Worm (Caenorhabditis elegans): Measurements from ENCODE around the gene F07E5.12.

DNA sequence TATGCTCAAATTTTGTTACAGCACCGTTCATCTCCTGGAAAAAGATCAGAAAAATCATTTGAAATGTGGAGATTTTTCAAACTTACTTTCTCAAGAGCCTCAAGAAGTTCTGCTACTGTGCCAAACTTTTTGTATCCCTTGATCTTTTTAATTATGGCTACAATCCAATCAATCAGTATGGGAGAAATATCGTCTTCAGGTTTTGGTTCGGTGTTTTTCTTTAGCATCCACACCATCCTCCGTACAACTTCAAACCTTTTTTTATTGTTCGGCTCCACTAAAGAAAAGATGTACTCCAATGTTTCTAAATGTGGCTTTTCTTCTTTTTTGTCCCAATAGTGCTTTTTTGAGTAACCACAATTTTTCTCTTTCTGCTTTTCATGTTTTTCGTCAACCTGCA lies 8.7 kb downstream of the F07E5.12 start:
- TF ChIP-seq cog-1 (tag; optimal IDR thresholded peaks at IDR 0.05) (no peak), ztf-23 (GFP tag; IDR thresholded peaks at IDR 0.05) (no peak), klf-2 (GFP tag; conservative IDR thresholded peaks at IDR 0.05) (no peak), flt-1 (GFP tag; IDR thresholded peaks at IDR 0.05) (no peak), med-1 (GFP tag; optimal IDR thresholded peaks at IDR 0.05; ENCODE audit: insufficient read depth) (no peak), ztf-29 (GFP tag; IDR thresholded peaks at IDR 0.05) (no peak), ref-1 (GFP tag; conservative IDR thresholded peaks at IDR 0.05) (no peak), T22C8.4 (GFP tag; IDR thresholded peaks at IDR 0.05) (no peak), tab-1 (GFP tag; IDR thresholded peaks at IDR 0.05) (no peak)

Measured in whole organism, midembryonic.